Fruit fly (Drosophila melanogaster): ENCODE data around the gene CG33003.

dm6 chr2L:4389405-4390115, 11.2 kb upstream of the CG33003 start:
- TF ChIP-seq CG8478 (optimal IDR thresholded peaks at IDR 0.05) (no peak), usp (GFP tag; optimal IDR thresholded peaks at IDR 0.05) (no peak), pan (optimal IDR thresholded peaks at IDR 0.05) (no peak)

All from whole organism.